Fruit fly (Drosophila melanogaster): ENCODE results near the gene Brd7-9.

The Brd7-9 gene

DNA sequence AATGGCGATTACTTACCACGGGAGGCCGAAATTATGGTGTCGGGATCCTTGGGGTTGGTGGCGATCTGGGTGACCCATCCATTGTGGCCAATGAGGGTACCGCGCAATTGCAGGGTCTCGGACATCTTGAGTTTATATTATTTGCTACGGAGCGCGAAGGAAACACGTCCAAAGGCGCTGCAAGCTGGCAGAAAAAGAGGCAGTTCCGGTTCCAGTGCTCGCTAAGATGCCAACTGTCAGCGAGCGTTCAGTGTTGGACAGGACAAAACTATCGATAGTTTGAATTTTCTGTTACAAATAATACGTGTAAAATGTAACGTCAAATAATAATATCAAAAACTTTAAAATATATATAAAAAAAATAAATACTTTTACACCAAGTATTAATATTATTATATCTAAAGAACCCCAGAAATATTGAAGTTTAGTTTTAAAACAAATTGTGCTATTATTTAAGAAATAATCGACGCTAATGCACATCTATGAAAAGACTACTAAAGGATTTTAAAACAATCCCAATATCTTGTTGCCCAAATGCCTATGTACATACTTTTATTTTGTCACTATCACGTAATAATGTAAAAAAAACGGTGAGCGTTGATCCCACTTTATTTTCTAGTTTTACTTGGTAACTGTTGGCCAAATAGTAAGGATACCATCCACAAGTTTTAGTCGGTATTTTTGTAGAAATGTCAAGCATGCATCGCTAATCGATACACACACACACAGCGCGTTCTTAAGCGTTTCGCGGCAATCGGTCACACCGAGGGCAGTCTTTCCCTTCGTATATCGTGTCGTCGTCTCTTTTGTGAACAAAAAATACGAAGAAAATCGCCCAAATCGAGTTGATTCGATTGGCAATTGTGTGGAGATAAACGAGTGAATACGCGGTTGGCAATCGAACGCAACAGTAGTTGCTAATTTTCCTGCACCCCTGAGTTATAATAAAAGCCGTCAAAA is 44.7 kb downstream of the Brd7-9 start, which contains the start of the genes Rack1 and mts (continued):
- TF ChIP-seq abd-A (tag; optimal IDR thresholded peaks at IDR 0.05) = no peak
- peak in 1 of 2 experiments; percentile 54 for TF ChIP-seq crp (GFP tag; optimal IDR thresholded peaks at IDR 0.05)
- peak; percentile 75 for TF ChIP-seq HLH54F (GFP tag; optimal IDR thresholded peaks at IDR 0.05)
- peak; percentile 75 for TF ChIP-seq salm (tag; optimal IDR thresholded peaks at IDR 0.05)
- TF ChIP-seq crc (GFP tag; optimal IDR thresholded peaks at IDR 0.05) = peak; percentile 66
- TF ChIP-seq org-1 (GFP tag; optimal IDR thresholded peaks at IDR 0.05) = peak; percentile 73
- peak; percentile 44 for TF ChIP-seq CG18476 (GFP tag; optimal IDR thresholded peaks at IDR 0.05)
- TF ChIP-seq z (GFP tag; IDR thresholded peaks at IDR 0.05) = 0 out of 3 replicates have a peak, but pooled peaks have one; percentile 42
- peak; percentile 92 for TF ChIP-seq chm (GFP tag; IDR thresholded peaks at IDR 0.05)
- peak; percentile 96 for TF ChIP-seq CG15514 (GFP tag; optimal IDR thresholded peaks at IDR 0.05)
- TF ChIP-seq ftz-f1 (GFP tag; optimal IDR thresholded peaks at IDR 0.05) = no peak
- no peak; the same call in none of the 2 replicates for TF ChIP-seq Xrp1 (GFP tag; IDR thresholded peaks at IDR 0.05)
- no peak for TF ChIP-seq CG3726 (GFP tag; IDR thresholded peaks at IDR 0.05)
- peak; percentile 87 for TF ChIP-seq CG4707 (GFP tag; optimal IDR thresholded peaks at IDR 0.05)
- TF ChIP-seq Vsx1 (GFP tag; optimal IDR thresholded peaks at IDR 0.05) = peak; percentile 83
- peak; percentile 57 for TF ChIP-seq CG17186 (GFP tag; optimal IDR thresholded peaks at IDR 0.05)
- peak; percentile 99 for TF ChIP-seq Med (GFP tag)
- TF ChIP-seq crol (GFP tag; IDR thresholded peaks at IDR 0.05) = 0 out of 2 replicates have a peak, but pooled peaks have one; percentile 31
- peak; percentile 96 for TF ChIP-seq CG7987 (GFP tag; optimal IDR thresholded peaks at IDR 0.05)
- no peak for TF ChIP-seq sd (tag; optimal IDR thresholded peaks at IDR 0.05)
- TF ChIP-seq nmo (GFP tag; optimal IDR thresholded peaks at IDR 0.05) = peak; percentile 56
- peak; percentile 90 for TF ChIP-seq CG3281 (GFP tag; optimal IDR thresholded peaks at IDR 0.05)
- peak; percentile 6 for TF ChIP-seq sima (GFP tag; optimal IDR thresholded peaks at IDR 0.05)
- 0 out of 2 replicates have a peak, but pooled peaks have one; percentile 11 for TF ChIP-seq aop (GFP tag; IDR thresholded peaks at IDR 0.05)
- TF ChIP-seq Eip74EF (GFP tag; optimal IDR thresholded peaks at IDR 0.05) = peak in 1 of 2 experiments; percentile 58
- TF ChIP-seq Ada2b (GFP tag; IDR thresholded peaks at IDR 0.05) = peak; percentile 38; the same call in 1 of the 2 replicates
- 0 out of 2 replicates have a peak, but pooled peaks have one; percentile 43 for TF ChIP-seq Taf1 (GFP tag; IDR thresholded peaks at IDR 0.05)
- TF ChIP-seq CG1529 (GFP tag; optimal IDR thresholded peaks at IDR 0.05) = peak; percentile 60
- peak; percentile 41; the same call in 1 of the 2 replicates for TF ChIP-seq peb (GFP tag; IDR thresholded peaks at IDR 0.05)
- TF ChIP-seq CG1233 (GFP tag; optimal IDR thresholded peaks at IDR 0.05) = peak; percentile 92
- peak; percentile 76 for TF ChIP-seq CG5245 (GFP tag; optimal IDR thresholded peaks at IDR 0.05)
- peak; percentile 29 for TF ChIP-seq Dp (GFP tag; optimal IDR thresholded peaks at IDR 0.05)
- peak; percentile 90 for TF ChIP-seq CG32532 (GFP tag; IDR thresholded peaks at IDR 0.05)
- TF ChIP-seq HmgZ (tag; optimal IDR thresholded peaks at IDR 0.05) = peak; percentile 65
- TF ChIP-seq sim (GFP tag; IDR thresholded peaks at IDR 0.05) = peak; percentile 77
- peak; percentile 74 for TF ChIP-seq Rx (GFP tag; IDR thresholded peaks at IDR 0.05)
- 0 out of 3 replicates have a peak, but pooled peaks have one; percentile 24 for TF ChIP-seq C15 (GFP tag; IDR thresholded peaks at IDR 0.05)
- TF ChIP-seq CG4328 (GFP tag; optimal IDR thresholded peaks at IDR 0.05) = peak; percentile 79
- TF ChIP-seq CG7271 (tag; optimal IDR thresholded peaks at IDR 0.05) = peak; percentile 93
- TF ChIP-seq Sry-δ (GFP tag; optimal IDR thresholded peaks at IDR 0.05) = peak; percentile 34
- peak; percentile 92 for TF ChIP-seq CG11456 (GFP tag; IDR thresholded peaks at IDR 0.05)
- peak; percentile 91 for TF ChIP-seq BtbVII (GFP tag; optimal IDR thresholded peaks at IDR 0.05)
- peak; percentile 87 for TF ChIP-seq CG4424 (GFP tag; optimal IDR thresholded peaks at IDR 0.05)
- no peak for TF ChIP-seq Elba2 (GFP tag; optimal IDR thresholded peaks at IDR 0.05)
- no peak for TF ChIP-seq zen2 (GFP tag; IDR thresholded peaks at IDR 0.05; ENCODE audit: partially characterized antibody)
- peak; percentile 71 for TF ChIP-seq CG9797 (GFP tag; optimal IDR thresholded peaks at IDR 0.05)
- TF ChIP-seq Stat92E (GFP tag; optimal IDR thresholded peaks at IDR 0.05) = peak in 1 of 3 experiments; percentile 53
